Fruit fly (Drosophila melanogaster): ENCODE results near the gene dac.

The dac gene

DNA sequence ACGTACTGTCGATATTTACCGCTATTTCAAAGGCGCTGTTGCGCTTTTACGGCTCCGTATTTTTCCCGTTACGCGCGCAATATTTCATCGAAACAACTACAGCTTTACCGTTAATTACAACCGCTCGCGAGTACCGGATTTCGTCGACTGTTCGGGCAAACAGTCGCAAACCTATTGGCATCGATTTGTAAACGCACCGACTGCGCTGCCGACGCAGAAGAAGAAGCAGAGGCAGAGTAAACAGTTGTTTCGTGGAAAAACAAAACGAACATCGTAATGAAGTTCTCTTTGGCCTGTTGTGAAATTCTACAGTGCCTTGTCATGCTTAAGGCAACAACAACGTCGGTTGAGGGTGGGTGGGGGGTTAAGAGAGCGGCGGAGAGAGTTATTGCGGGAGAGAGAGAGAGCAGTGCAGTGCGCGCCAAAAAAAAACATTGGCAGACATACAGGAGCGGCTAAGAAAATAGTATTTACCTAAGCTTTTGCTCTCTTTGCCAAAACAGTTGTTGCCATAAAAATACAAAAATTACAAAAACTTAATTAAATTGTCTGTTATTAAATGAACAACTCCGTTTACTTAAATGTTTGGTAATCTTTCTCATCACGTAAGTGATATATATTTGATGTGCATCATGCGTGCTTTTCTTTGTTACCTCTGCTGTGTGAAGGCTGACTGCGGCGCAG, 47.0 kb upstream of the dac start, which contains the start of gene CG5953 (continued):
- peak; percentile 90 for TF ChIP-seq CG33557 (GFP tag; optimal IDR thresholded peaks at IDR 0.05)
- no peak for TF ChIP-seq br (optimal IDR thresholded peaks at IDR 0.05)
- TF ChIP-seq CG9437 (GFP tag; optimal IDR thresholded peaks at IDR 0.05): peak; percentile 86
- TF ChIP-seq Dad (GFP tag; optimal IDR thresholded peaks at IDR 0.05): peak; percentile 71
- TF ChIP-seq Hsf (GFP tag; optimal IDR thresholded peaks at IDR 0.05): peak; percentile 95
- TF ChIP-seq twi (tag; optimal IDR thresholded peaks at IDR 0.05): peak; percentile 87
- peak; percentile 89 for TF ChIP-seq CG12236 (GFP tag; optimal IDR thresholded peaks at IDR 0.05)
- TF ChIP-seq sens-2 (GFP tag; IDR thresholded peaks at IDR 0.05): peak; percentile 93
- peak; percentile 93 for TF ChIP-seq NK7.1 (GFP tag; optimal IDR thresholded peaks at IDR 0.05)
- TF ChIP-seq CG12769 (tag; optimal IDR thresholded peaks at IDR 0.05): peak; percentile 91
- TF ChIP-seq CG34224 (GFP tag; IDR thresholded peaks at IDR 0.05; ENCODE audit: partially characterized antibody): peak; percentile 62
- TF ChIP-seq fd3F (GFP tag; optimal IDR thresholded peaks at IDR 0.05): peak; percentile 92
- TF ChIP-seq Blimp-1 (GFP tag; optimal IDR thresholded peaks at IDR 0.05): peak; percentile 94
- TF ChIP-seq Myb (GFP tag; optimal IDR thresholded peaks at IDR 0.05): peak; percentile 86
- peak; percentile 94 for TF ChIP-seq pum (GFP tag; optimal IDR thresholded peaks at IDR 0.05)
- TF ChIP-seq Neu2 (GFP tag; optimal IDR thresholded peaks at IDR 0.05; ENCODE audit: borderline replicate concordance): peak; percentile 41
- TF ChIP-seq lab (GFP tag; optimal IDR thresholded peaks at IDR 0.05): peak; percentile 98
- TF ChIP-seq Atf6 (GFP tag; IDR thresholded peaks at IDR 0.05): peak; percentile 97
- TF ChIP-seq BtbVII (GFP tag; optimal IDR thresholded peaks at IDR 0.05): peak; percentile 97
- TF ChIP-seq CG12659 (GFP tag; optimal IDR thresholded peaks at IDR 0.05): peak; percentile 98
- TF ChIP-seq CG15011 (GFP tag; optimal IDR thresholded peaks at IDR 0.05): peak; percentile 96
- TF ChIP-seq CG8089 (GFP tag; optimal IDR thresholded peaks at IDR 0.05): peak; percentile 64
- peak; percentile 60 for TF ChIP-seq Bgb (GFP tag; IDR thresholded peaks at IDR 0.05; ENCODE audit: partially characterized antibody)
- TF ChIP-seq NFAT (GFP tag; IDR thresholded peaks at IDR 0.05): peak; percentile 89
- peak; percentile 90 for TF ChIP-seq CG12942 (GFP tag; optimal IDR thresholded peaks at IDR 0.05)
- TF ChIP-seq Usf (GFP tag; optimal IDR thresholded peaks at IDR 0.05): peak; percentile 92
- peak; percentile 77 for TF ChIP-seq CG10321 (GFP tag; IDR thresholded peaks at IDR 0.05)
- peak; percentile 90 for TF ChIP-seq gro (GFP tag; optimal IDR thresholded peaks at IDR 0.05)
- peak; percentile 93 for TF ChIP-seq CG12071 (GFP tag; optimal IDR thresholded peaks at IDR 0.05)
- TF ChIP-seq Gsc (GFP tag; IDR thresholded peaks at IDR 0.05): no peak
- TF ChIP-seq tll (GFP tag; optimal IDR thresholded peaks at IDR 0.05): peak in 1 of 2 experiments; percentile 24
- peak; percentile 91 for TF ChIP-seq Oaz (GFP tag; IDR thresholded peaks at IDR 0.05)
- peak; percentile 93 for TF ChIP-seq Dip3 (GFP tag; optimal IDR thresholded peaks at IDR 0.05)
- peak; percentile 96 for TF ChIP-seq HmgZ (tag; optimal IDR thresholded peaks at IDR 0.05)
- TF ChIP-seq Gug (GFP tag; IDR thresholded peaks at IDR 0.05): peak; percentile 95
- TF ChIP-seq grn (GFP tag; optimal IDR thresholded peaks at IDR 0.05): peak; percentile 73
- TF ChIP-seq caup (GFP tag; optimal IDR thresholded peaks at IDR 0.05; ENCODE audit: severe bottlenecking): peak; percentile 95
- TF ChIP-seq eyg (GFP tag; optimal IDR thresholded peaks at IDR 0.05): peak; percentile 79
- peak; percentile 93 for TF ChIP-seq jumu (GFP tag; optimal IDR thresholded peaks at IDR 0.05)
- TF ChIP-seq CG8478 (optimal IDR thresholded peaks at IDR 0.05): no peak
- TF ChIP-seq CG31441 (GFP tag; IDR thresholded peaks at IDR 0.05): peak; percentile 93
- peak; percentile 79 for TF ChIP-seq CG42726 (GFP tag; IDR thresholded peaks at IDR 0.05; ENCODE audit: partially characterized antibody)
- peak; percentile 89 for TF ChIP-seq CG1024 (GFP tag; IDR thresholded peaks at IDR 0.05)
- TF ChIP-seq hth (optimal IDR thresholded peaks at IDR 0.05): no peak
- peak; percentile 85 to 92 for TF ChIP-seq Pdp1 (GFP tag; optimal IDR thresholded peaks at IDR 0.05)
- peak; percentile 95 for TF ChIP-seq CG15601 (tag; optimal IDR thresholded peaks at IDR 0.05)
- TF ChIP-seq Awh (GFP tag; IDR thresholded peaks at IDR 0.05): peak; percentile 96
- peak; percentile 96 for TF ChIP-seq ranshi (GFP tag; IDR thresholded peaks at IDR 0.05)
- TF ChIP-seq CG1832 (GFP tag; optimal IDR thresholded peaks at IDR 0.05): no peak
- TF ChIP-seq CG17328 (GFP tag; IDR thresholded peaks at IDR 0.05): peak; percentile 97

Data from whole organism, embryonic.